Worm (Caenorhabditis elegans) whole organism, late embryonic: Measurements from ENCODE around the gene srtx-1.

Experiments used
- ama-1 ChIP-seq: fragments of 150-350 bp; optimal IDR thresholded peaks from 2 replicates; lab custom pipeline; 2014
- ceh-45 ChIP-seq: fragments of 200-800 bp; sonication (Bioruptor generic); IDR thresholded peaks from 2 replicates; pipeline ENCODE4 v1.3.6; 2022; ENCODE audit warnings: missing genetic modification reagents, missing genetic modification characterization, missing compliant biosample characterization
- dve-1 ChIP-seq: sonication (generic microtip); optimal IDR thresholded peaks from 2 replicates; lab custom pipeline; 2017; ENCODE audit warnings: antibody characterized with exemption, mild to moderate bottlenecking, missing genetic modification characterization, missing compliant biosample characterization
- eyg-1 ChIP-seq: sonication (generic microtip); optimal IDR thresholded peaks from 2 replicates; lab custom pipeline; 2016; ENCODE audit warnings: missing genotype, missing genetic modification characterization, missing compliant biosample characterization
- nhr-232 ChIP-seq: sonication (generic microtip); optimal IDR thresholded peaks from 2 replicates; lab custom pipeline; 2016; ENCODE audit warnings: missing genetic modification characterization, missing compliant biosample characterization
- pax-1 ChIP-seq: fragments of 150-350 bp; optimal IDR thresholded peaks from 2 replicates; lab custom pipeline; 2014; ENCODE audit warnings: missing biosample characterization, missing genetic modification characterization

DNA sequence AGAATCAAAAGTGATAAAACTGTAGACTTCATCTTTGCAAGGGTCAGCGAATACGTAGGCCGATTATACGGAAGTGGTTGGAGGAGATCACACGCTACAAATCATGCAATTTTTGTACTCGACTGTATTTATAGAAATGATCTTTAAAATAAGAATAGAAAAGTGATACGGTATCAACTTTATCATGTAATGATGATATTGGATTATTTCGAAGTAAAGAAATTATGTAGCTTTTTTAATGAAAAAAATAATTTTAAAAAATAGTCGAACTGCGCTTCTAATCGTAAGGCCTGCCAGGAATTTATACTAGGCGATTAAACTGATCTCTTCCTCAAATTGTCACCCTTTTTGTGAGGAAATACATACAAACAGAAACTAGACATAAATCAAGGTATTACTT, 12.8 kb downstream of the srtx-1 start, which contains the start of gene B0496.11:
- TF ChIP-seq ceh-45 (GFP tag; lab: Robert Waterston, UW) (no peak), ama-1 (no peak), nhr-232 (tag; lab: Kevin White, UChicago) (no peak), dve-1 (tag; lab: Kevin White, UChicago) (no peak), pax-1 (tag; lab: Kevin White, UChicago) (no peak), eyg-1 (no peak)
